Fruit fly (Drosophila melanogaster): Measurements from ENCODE around the gene SLIRP1.

SLIRP1 gene

dm6 chrX:21281039-21281911 lies 37.8 kb downstream of the SLIRP1 start, which contains the start of gene Mnr (continued):
- no peak for TF ChIP-seq CG14050 (GFP tag; IDR thresholded peaks at IDR 0.05)
- TF ChIP-seq dm (GFP tag; optimal IDR thresholded peaks at IDR 0.05) = peak; percentile 24
- no peak for TF ChIP-seq odd (GFP tag; optimal IDR thresholded peaks at IDR 0.05)
- TF ChIP-seq CG10462 (GFP tag; optimal IDR thresholded peaks at IDR 0.05) = no peak
- no peak for TF ChIP-seq Dll (GFP tag; IDR thresholded peaks at IDR 0.05; ENCODE audit: partially characterized antibody)
- TF ChIP-seq cg (GFP tag; optimal IDR thresholded peaks at IDR 0.05) = peak; percentile 57
- TF ChIP-seq CG11398 (GFP tag; optimal IDR thresholded peaks at IDR 0.05) = no peak
- TF ChIP-seq CG3281 (GFP tag; optimal IDR thresholded peaks at IDR 0.05) = no peak
- no peak for TF ChIP-seq CG31441 (GFP tag; IDR thresholded peaks at IDR 0.05)
- no peak for TF ChIP-seq tup (GFP tag; optimal IDR thresholded peaks at IDR 0.05)
- TF ChIP-seq NFAT (GFP tag; IDR thresholded peaks at IDR 0.05) = peak; percentile 21; the same call in 1 of the 2 replicates
- TF ChIP-seq CG7928 (GFP tag; optimal IDR thresholded peaks at IDR 0.05) = no peak
- TF ChIP-seq ssp (GFP tag; IDR thresholded peaks at IDR 0.05) = no peak; the same call in 1 of the 2 replicates
- no peak for TF ChIP-seq H2.0 (GFP tag; IDR thresholded peaks at IDR 0.05)
- TF ChIP-seq CG11456 (GFP tag; IDR thresholded peaks at IDR 0.05) = 0 out of 3 replicates have a peak, but pooled peaks have one; percentile 38
- TF ChIP-seq CG17359 (tag; optimal IDR thresholded peaks at IDR 0.05) = no peak
- peak; percentile 63; the same call in 1 of the 3 replicates for TF ChIP-seq CG2199 (GFP tag; IDR thresholded peaks at IDR 0.05)
- TF ChIP-seq pb (GFP tag; optimal IDR thresholded peaks at IDR 0.05) = no peak
- peak; percentile 67 for TF ChIP-seq kni (GFP tag; optimal IDR thresholded peaks at IDR 0.05)
- TF ChIP-seq CG7839 (tag; optimal IDR thresholded peaks at IDR 0.05) = no peak
- peak; percentile 1 for TF ChIP-seq CG18764 (GFP tag; optimal IDR thresholded peaks at IDR 0.05)
- TF ChIP-seq Hr3 (GFP tag; optimal IDR thresholded peaks at IDR 0.05) = no peak
- peak; percentile 4; the same call in 1 of the 2 replicates for TF ChIP-seq bowl (GFP tag; IDR thresholded peaks at IDR 0.05)
- TF ChIP-seq tio (GFP tag; optimal IDR thresholded peaks at IDR 0.05) = peak; percentile 19
- TF ChIP-seq scrt (GFP tag; optimal IDR thresholded peaks at IDR 0.05) = no peak
- no peak for TF ChIP-seq sima (GFP tag; optimal IDR thresholded peaks at IDR 0.05)
- TF ChIP-seq CG30403 (GFP tag; optimal IDR thresholded peaks at IDR 0.05) = peak; percentile 30
- TF ChIP-seq Lim3 (GFP tag; IDR thresholded peaks at IDR 0.05) = no peak
- TF ChIP-seq CG9932 (GFP tag; IDR thresholded peaks at IDR 0.05) = no peak; the same call in 1 of the 2 replicates
- no peak for TF ChIP-seq CG3847 (GFP tag; IDR thresholded peaks at IDR 0.05)
- no peak for TF ChIP-seq Blimp-1 (GFP tag; optimal IDR thresholded peaks at IDR 0.05)
- no peak for TF ChIP-seq tap (tag; optimal IDR thresholded peaks at IDR 0.05)
- TF ChIP-seq CG31365 (tag; optimal IDR thresholded peaks at IDR 0.05) = no peak
- TF ChIP-seq Dek (tag; optimal IDR thresholded peaks at IDR 0.05) = no peak
- no peak for TF ChIP-seq ken (GFP tag; IDR thresholded peaks at IDR 0.05)
- no peak for TF ChIP-seq CG13624 (GFP tag; optimal IDR thresholded peaks at IDR 0.05)
- TF ChIP-seq CG13894 (tag; optimal IDR thresholded peaks at IDR 0.05) = peak; percentile 64
- no peak for TF ChIP-seq CG15073 (GFP tag; optimal IDR thresholded peaks at IDR 0.05)
- no peak for TF ChIP-seq Neu2 (GFP tag; optimal IDR thresholded peaks at IDR 0.05; ENCODE audit: borderline replicate concordance)
- no peak for TF ChIP-seq cas (GFP tag; IDR thresholded peaks at IDR 0.05)
- no peak for TF ChIP-seq gfzf (GFP tag; optimal IDR thresholded peaks at IDR 0.05)
- no peak for TF ChIP-seq sc (optimal IDR thresholded peaks at IDR 0.05)
- TF ChIP-seq sc (GFP tag; optimal IDR thresholded peaks at IDR 0.05) = no peak
- no peak for TF ChIP-seq prd (optimal IDR thresholded peaks at IDR 0.05)
- TF ChIP-seq prd (GFP tag; IDR thresholded peaks at IDR 0.05) = no peak
- TF ChIP-seq CG13296 (GFP tag; optimal IDR thresholded peaks at IDR 0.05) = no peak
- TF ChIP-seq CG15011 (GFP tag; optimal IDR thresholded peaks at IDR 0.05) = no peak
- TF ChIP-seq CG17829 (tag; optimal IDR thresholded peaks at IDR 0.05) = no peak
- TF ChIP-seq C15 (GFP tag; IDR thresholded peaks at IDR 0.05) = no peak
- peak in 1 of 3 experiments; percentile 15 for TF ChIP-seq lola (GFP tag; optimal IDR thresholded peaks at IDR 0.05)

Measured in whole organism, embryonic.